Worm (Caenorhabditis elegans): ENCODE data around the gene F22F7.12.

DNA sequence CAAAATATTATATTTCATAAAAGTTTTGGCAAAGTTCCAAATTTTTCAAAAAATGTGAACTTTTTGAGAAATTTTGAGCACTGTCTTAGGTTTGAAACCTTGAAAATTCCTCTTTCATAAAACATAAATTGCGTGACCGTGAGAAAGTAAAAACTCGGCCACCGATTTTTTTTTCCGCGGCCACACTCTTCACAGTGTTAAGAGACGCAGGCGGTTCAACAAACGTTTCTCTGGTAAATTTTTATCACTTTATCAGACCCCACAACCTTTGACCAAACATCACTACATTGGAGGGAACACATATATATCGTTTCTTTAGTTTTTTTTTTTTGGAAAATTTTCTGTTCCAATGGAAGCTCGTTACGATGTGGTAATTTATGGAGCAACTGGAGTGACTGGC lies 21.8 kb downstream of the F22F7.12 start, which contains the start of gene F22F7.2:
- TF ChIP-seq ceh-16 (tag; optimal IDR thresholded peaks at IDR 0.05) (no peak), nhr-25 (tag; optimal IDR thresholded peaks at IDR 0.05) (no peak), pha-4 (tag; optimal IDR thresholded peaks at IDR 0.05) (no peak), fkh-10 (GFP tag; optimal IDR thresholded peaks at IDR 0.05) (no peak), nhr-237 (tag; optimal IDR thresholded peaks at IDR 0.05) (no peak), nhr-12 (tag; optimal IDR thresholded peaks at IDR 0.05) (no peak), ceh-28 (tag; optimal IDR thresholded peaks at IDR 0.05) (no peak), ama-1 (optimal IDR thresholded peaks at IDR 0.05) (no peak), nhr-23 (tag; optimal IDR thresholded peaks at IDR 0.05) (no peak), snpc-4 (tag; optimal IDR thresholded peaks at IDR 0.05) (no peak), hmg-11 (tag; optimal IDR thresholded peaks at IDR 0.05) (no peak), nhr-11 (tag; optimal IDR thresholded peaks at IDR 0.05) (no peak), lin-15B (tag; optimal IDR thresholded peaks at IDR 0.05) (no peak), nhr-28 (tag; optimal IDR thresholded peaks at IDR 0.05) (no peak)
